Fruit fly (Drosophila melanogaster) whole organism, embryonic: Measurements from ENCODE around the gene CG5644.

Experiments used
- Asciz ChIP-seq: fragments of 200-800 bp; sonication (Bioruptor generic); optimal IDR thresholded peaks from 2 replicates; lab custom pipeline; 2017; ENCODE audit warnings: missing biosample characterization, mild to moderate bottlenecking, missing genetic modification characterization, missing genetic modification reagents
- Bgb ChIP-seq: fragments of 200-800 bp; sonication (Bioruptor generic); IDR thresholded peaks from 2 replicates; pipeline ENCODE4 v1.3.6; 2022; ENCODE audit warnings: missing biosample characterization, missing genetic modification characterization; ENCODE audit not compliant: partially characterized antibody
- CG10267 ChIP-seq: fragments of 200-800 bp; sonication (Bioruptor generic); optimal IDR thresholded peaks from 2 replicates; lab custom pipeline; 2018; ENCODE audit warnings: missing biosample characterization, mild to moderate bottlenecking, missing genetic modification characterization, moderate library complexity
- CG10321 ChIP-seq: fragments of 200-800 bp; sonication (Bioruptor generic); IDR thresholded peaks from 2 replicates; pipeline ENCODE4 v1.3.6; 2022; ENCODE audit warnings: missing biosample characterization, missing genetic modification characterization
- CG11398 ChIP-seq: fragments of 200-800 bp; sonication (Bioruptor generic); optimal IDR thresholded peaks from 2 replicates; lab custom pipeline; 2016; ENCODE audit warnings: missing biosample characterization, missing genetic modification characterization
- CG11723 ChIP-seq: fragments of 200-800 bp; sonication (Bioruptor generic); optimal IDR thresholded peaks from 2 replicates; lab custom pipeline; 2017; ENCODE audit warnings: missing biosample characterization, mild to moderate bottlenecking, missing genetic modification characterization
- CG12104 ChIP-seq: fragments of 200-800 bp; sonication (Bioruptor generic); optimal IDR thresholded peaks from 3 replicates; lab custom pipeline; 2016; ENCODE audit warnings: missing biosample characterization, missing genetic modification characterization
- CG12299 ChIP-seq: fragments of 200-800 bp; sonication (Bioruptor generic); optimal IDR thresholded peaks from 2 replicates; lab custom pipeline; 2018; ENCODE audit warnings: missing biosample characterization, mild to moderate bottlenecking, missing genetic modification characterization
- CG12659 ChIP-seq: fragments of 200-800 bp; sonication (Bioruptor generic); optimal IDR thresholded peaks from 3 replicates; lab custom pipeline; 2017; ENCODE audit warnings: mild to moderate bottlenecking, missing biosample characterization, missing genetic modification reagents, missing genetic modification characterization
- CG14667 ChIP-seq: fragments of 200-800 bp; sonication (Bioruptor generic); IDR thresholded peaks from 2 replicates; pipeline ENCODE4 v1.3.6; 2022; ENCODE audit warnings: missing biosample characterization, missing genetic modification characterization
- CG14965 ChIP-seq: fragments of 200-800 bp; sonication (Bioruptor generic); optimal IDR thresholded peaks from 2 replicates; lab custom pipeline; 2016; ENCODE audit warnings: missing biosample characterization, missing genetic modification characterization, borderline replicate concordance
- CG15479 ChIP-seq: fragments of 200-800 bp; sonication (Bioruptor generic); optimal IDR thresholded peaks from 3 replicates; lab custom pipeline; 2019; ENCODE audit warnings: missing biosample characterization, mild to moderate bottlenecking, missing genetic modification characterization, moderate library complexity
- CG1602 ChIP-seq: fragments of 200-800 bp; sonication (Bioruptor generic); optimal IDR thresholded peaks from 3 replicates; lab custom pipeline; 2016; ENCODE audit warnings: missing biosample characterization, missing genetic modification characterization
- CG16813 ChIP-seq: fragments of 200-800 bp; sonication (Bioruptor generic); IDR thresholded peaks from 3 replicates; pipeline ENCODE4 v1.3.6; 2022; ENCODE audit warnings: missing biosample characterization, missing genetic modification characterization; ENCODE audit not compliant: partially characterized antibody
- CG18476 ChIP-seq: fragments of 200-800 bp; sonication (Bioruptor generic); optimal IDR thresholded peaks from 2 replicates; lab custom pipeline; 2016; ENCODE audit warnings: missing biosample characterization, mild to moderate bottlenecking, missing genetic modification characterization
- CG31441 ChIP-seq: fragments of 200-800 bp; sonication (Bioruptor generic); IDR thresholded peaks from 2 replicates; pipeline ENCODE4 v1.3.6; 2022; ENCODE audit warnings: missing biosample characterization, missing genetic modification characterization
- CG6254 ChIP-seq: fragments of 200-800 bp; sonication (Bioruptor generic); optimal IDR thresholded peaks from 3 replicates; lab custom pipeline; 2017; ENCODE audit warnings: mild to moderate bottlenecking, missing biosample characterization, missing genetic modification reagents, missing genetic modification characterization
- CG6689 ChIP-seq: fragments of 200-800 bp; sonication (Bioruptor generic); IDR thresholded peaks from 2 replicates; pipeline ENCODE4 v1.3.6; 2022; ENCODE audit warnings: missing biosample characterization, missing genetic modification characterization
- CG7987 ChIP-seq: fragments of 200-800 bp; sonication (Bioruptor generic); optimal IDR thresholded peaks from 2 replicates; lab custom pipeline; 2018; ENCODE audit warnings: missing biosample characterization, mild to moderate bottlenecking, missing genetic modification characterization, moderate library complexity
- CG8388 ChIP-seq: fragments of 200-800 bp; sonication (Bioruptor generic); optimal IDR thresholded peaks from 2 replicates; lab custom pipeline; 2019; ENCODE audit warnings: missing biosample characterization, mild to moderate bottlenecking, missing genetic modification characterization, moderate library complexity
- CG9876 ChIP-seq: fragments of 200-800 bp; sonication (Bioruptor generic); optimal IDR thresholded peaks from 2 replicates; lab custom pipeline; 2016; ENCODE audit warnings: missing biosample characterization, missing genetic modification characterization
- CG9932 ChIP-seq: fragments of 200-800 bp; sonication (Bioruptor generic); IDR thresholded peaks from 2 replicates; pipeline ENCODE4 v1.3.6; 2022; ENCODE audit warnings: missing biosample characterization, missing genetic modification characterization
- Elba2 ChIP-seq: fragments of 200-800 bp; sonication (Bioruptor generic); optimal IDR thresholded peaks from 3 replicates; lab custom pipeline; 2016; ENCODE audit warnings: missing biosample characterization, missing genetic modification characterization
- Ets65A ChIP-seq: fragments of 200-800 bp; sonication (Bioruptor generic); peaks from one replicate; lab custom pipeline; 2016; ENCODE audit warnings: missing biosample characterization, missing genetic modification characterization
- Hr39 ChIP-seq: fragments of >200 bp; optimal IDR thresholded peaks from 2 replicates; lab custom pipeline; 2017
- Med ChIP-seq: fragments of 200-800 bp; sonication (Bioruptor generic); peaks from one replicate; lab custom pipeline; 2016; ENCODE audit warnings: missing biosample characterization, missing genetic modification characterization, mild to moderate bottlenecking, inconsistent platforms, moderate library complexity
- Meics ChIP-seq: fragments of 200-800 bp; sonication (Bioruptor generic); optimal IDR thresholded peaks from 2 replicates; lab custom pipeline; 2017; ENCODE audit warnings: missing biosample characterization, mild to moderate bottlenecking, missing genetic modification characterization
- PHDP ChIP-seq: fragments of 200-800 bp; sonication (Bioruptor generic); optimal IDR thresholded peaks from 3 replicates; lab custom pipeline; 2018; ENCODE audit warnings: missing biosample characterization, mild to moderate bottlenecking, missing genetic modification characterization, moderate library complexity
- Pdp1 ChIP-seq, 2 experiments: fragments of 200-800 bp; sonication (Bioruptor generic); optimal IDR thresholded peaks; 3 replicates each; lab custom pipeline; 2016; ENCODE audit warnings: missing biosample characterization in 2 of 2, missing genetic modification characterization in 2 of 2, mild to moderate bottlenecking in 1 of 2, moderate library complexity in 1 of 2
- Poxn ChIP-seq: fragments of 200-800 bp; sonication (Bioruptor generic); IDR thresholded peaks from 2 replicates; pipeline ENCODE4 v1.3.6; 2022; ENCODE audit warnings: missing biosample characterization, missing genetic modification characterization
- Rx ChIP-seq: fragments of 200-800 bp; sonication (Bioruptor generic); IDR thresholded peaks from 2 replicates; pipeline ENCODE4 v1.3.6; 2022; ENCODE audit warnings: missing biosample characterization, missing genetic modification characterization
- Scr ChIP-seq: fragments of 200-800 bp; sonication (Bioruptor generic); IDR thresholded peaks from 2 replicates; pipeline ENCODE4 v1.3.6; 2022; ENCODE audit warnings: missing biosample characterization, missing genetic modification characterization; ENCODE audit not compliant: partially characterized antibody
- al ChIP-seq: fragments of 200-800 bp; sonication (Bioruptor generic); IDR thresholded peaks from 2 replicates; pipeline ENCODE4 v1.3.6; 2022; ENCODE audit warnings: missing biosample characterization, missing genetic modification characterization
- bcd ChIP-seq: fragments of 200-800 bp; sonication (Bioruptor generic); optimal IDR thresholded peaks from 2 replicates; lab custom pipeline; 2017; ENCODE audit warnings: missing biosample characterization, mild to moderate bottlenecking, missing genetic modification characterization
- bsh ChIP-seq, 2 experiments: fragments of 200-800 bp; sonication (Bioruptor generic); optimal IDR thresholded peaks; 2 replicates each; lab custom pipeline; 2017 to 2018; ENCODE audit warnings: mild to moderate bottlenecking in 2 of 2, missing biosample characterization in 2 of 2, missing genetic modification characterization in 2 of 2, moderate library complexity in 1 of 2
- dysf ChIP-seq: fragments of 200-800 bp; sonication (Bioruptor generic); IDR thresholded peaks from 3 replicates; pipeline ENCODE4 v1.3.6; 2022; ENCODE audit warnings: missing biosample characterization, missing genetic modification characterization
- eve ChIP-seq, 2 experiments: fragments of >200 bp; optimal IDR thresholded peaks; 2 replicates each; lab custom pipeline; 2017; ENCODE audit warnings: missing biosample characterization in 2 of 2, missing genetic modification characterization in 2 of 2
- ftz-f1 ChIP-seq: fragments of 200-800 bp; sonication (Bioruptor generic); optimal IDR thresholded peaks from 2 replicates; lab custom pipeline; 2016; ENCODE audit warnings: missing biosample characterization, missing genetic modification characterization
- gro ChIP-seq: fragments of 200-800 bp; sonication (Bioruptor generic); optimal IDR thresholded peaks from 2 replicates; lab custom pipeline; 2016; ENCODE audit warnings: missing biosample characterization, missing genetic modification characterization
- gsb ChIP-seq: fragments of 200-800 bp; sonication (Bioruptor generic); IDR thresholded peaks from 2 replicates; pipeline ENCODE4 v1.3.6; 2022; ENCODE audit warnings: missing biosample characterization, missing genetic modification characterization
- insv ChIP-seq, 2 experiments: fragments of 200-800 bp; sonication (Bioruptor generic); optimal IDR thresholded peaks; 3 replicates each; lab custom pipeline; 2016 to 2018; ENCODE audit warnings: missing biosample characterization in 2 of 2, missing genetic modification characterization in 2 of 2
- luna ChIP-seq: fragments of 200-800 bp; sonication (Bioruptor generic); optimal IDR thresholded peaks from 2 replicates; lab custom pipeline; 2016; ENCODE audit warnings: missing biosample characterization, missing genetic modification characterization
- pita ChIP-seq: fragments of 200-800 bp; sonication (Bioruptor generic); optimal IDR thresholded peaks from 2 replicates; lab custom pipeline; 2017; ENCODE audit warnings: missing biosample characterization, mild to moderate bottlenecking, missing genetic modification characterization
- salm ChIP-seq: fragments of 200-800 bp; sonication (Bioruptor generic); optimal IDR thresholded peaks from 2 replicates; lab custom pipeline; 2018; ENCODE audit warnings: missing biosample characterization, mild to moderate bottlenecking, missing genetic modification characterization
- ssp ChIP-seq: fragments of 200-800 bp; sonication (Bioruptor generic); IDR thresholded peaks from 2 replicates; pipeline ENCODE4 v1.3.6; 2022; ENCODE audit warnings: missing biosample characterization, missing genetic modification characterization
- stc ChIP-seq: fragments of 200-800 bp; sonication (Bioruptor generic); IDR thresholded peaks from 2 replicates; pipeline ENCODE4 v1.3.6; 2022; ENCODE audit warnings: missing biosample characterization, missing genetic modification characterization
- ttk ChIP-seq: fragments of 200-800 bp; sonication (Bioruptor generic); IDR thresholded peaks from 2 replicates; pipeline ENCODE4 v2.1.2; 2022; ENCODE audit warnings: missing biosample characterization, missing genetic modification characterization
- twi ChIP-seq: fragments of 200-800 bp; optimal IDR thresholded peaks from 2 replicates; lab custom pipeline; 2019; ENCODE audit warnings: missing biosample characterization, mild to moderate bottlenecking, missing genetic modification characterization, moderate library complexity
- wek ChIP-seq: fragments of 200-800 bp; sonication (Bioruptor generic); optimal IDR thresholded peaks from 3 replicates; lab custom pipeline; 2018; ENCODE audit warnings: missing biosample characterization, mild to moderate bottlenecking, missing genetic modification characterization, moderate library complexity

Gene CG5644

dm6 chr3L:9011485-9012389, 32.1 kb upstream of the CG5644 start (continued):
- TF ChIP-seq bcd (GFP tag; lab: Kevin White, UChicago), result peak; percentile 63
- no peak for TF ChIP-seq Poxn
- no peak for TF ChIP-seq Hr39 (lab: Kevin White, UChicago)
- peak; percentile 85 for TF ChIP-seq CG6689 (GFP tag; lab: Robert Waterston, UW)
- peak; percentile 63 for TF ChIP-seq CG18476
- no peak for TF ChIP-seq PHDP (tag; lab: Kevin White, UChicago)
- peak; percentile 60 for TF ChIP-seq Asciz (GFP tag; lab: Kevin White, UChicago)
- TF ChIP-seq CG12104, result peak; percentile 21
- TF ChIP-seq CG7987 (GFP tag; lab: Kevin White, UChicago), result no peak
- peak; percentile 66; the same call in 1 of the 2 replicates for TF ChIP-seq CG31441 (GFP tag; lab: Robert Waterston, UW)
- peak; percentile 83 for TF ChIP-seq CG6254 (GFP tag; lab: Kevin White, UChicago)
- peak; percentile 75 for TF ChIP-seq ttk (GFP tag; lab: Robert Waterston, UW)
- TF ChIP-seq Bgb (GFP tag; lab: Robert Waterston, UW), result no peak
- no peak for TF ChIP-seq gsb (GFP tag; lab: Robert Waterston, UW)
- TF ChIP-seq Rx (GFP tag; lab: Robert Waterston, UW), result peak; percentile 71
- TF ChIP-seq Ets65A (GFP tag; lab: Kevin White, UChicago), result peak; percentile 98
- TF ChIP-seq salm (tag; lab: Kevin White, UChicago), result peak; percentile 6
- no peak for TF ChIP-seq CG16813 (GFP tag; lab: Robert Waterston, UW)
- TF ChIP-seq CG1602 (GFP tag; lab: Kevin White, UChicago), result peak; percentile 66
- TF ChIP-seq bsh (GFP tag; optimal IDR thresholded peaks at IDR 0.05; lab: Kevin White, UChicago), result peak in 1 of 2 experiments; percentile 86
- no peak for TF ChIP-seq CG9932 (GFP tag; lab: Robert Waterston, UW)
- no peak for TF ChIP-seq wek (GFP tag; lab: Kevin White, UChicago)
- TF ChIP-seq CG12299, result no peak
- TF ChIP-seq al (GFP tag; lab: Robert Waterston, UW), result no peak
- TF ChIP-seq CG10267 (tag; lab: Kevin White, UChicago), result peak; percentile 84
- TF ChIP-seq luna (GFP tag; lab: Kevin White, UChicago), result no peak
- TF ChIP-seq Meics (GFP tag; lab: Kevin White, UChicago), result no peak
- peak; percentile 16 for TF ChIP-seq CG11398 (GFP tag; lab: Kevin White, UChicago)
- peak; percentile 24 for TF ChIP-seq CG14965
- TF ChIP-seq stc, result peak; percentile 42; the same call in 1 of the 2 replicates
- no peak for TF ChIP-seq ftz-f1 (GFP tag; lab: Kevin White, UChicago)
- TF ChIP-seq CG8388, result peak; percentile 78
- no peak for TF ChIP-seq pita (GFP tag; lab: Kevin White, UChicago)
- TF ChIP-seq CG9876 (GFP tag; lab: Kevin White, UChicago), result peak; percentile 11
- TF ChIP-seq CG11723, result peak; percentile 42
- peak; percentile 74 for TF ChIP-seq ssp (GFP tag; lab: Robert Waterston, UW)
- peak; percentile 55; the same call in 1 of the 3 replicates for TF ChIP-seq dysf (GFP tag; lab: Robert Waterston, UW)
- TF ChIP-seq CG14667 (GFP tag; lab: Robert Waterston, UW), result peak; percentile 79
- TF ChIP-seq eve (GFP tag; optimal IDR thresholded peaks at IDR 0.05; lab: Kevin White, UChicago), result peak in 1 of 2 experiments; percentile 44
- peak; percentile 70 to 78 for TF ChIP-seq Pdp1 (GFP tag; optimal IDR thresholded peaks at IDR 0.05; lab: Kevin White, UChicago)
- TF ChIP-seq Scr, result no peak
- peak; percentile 98 for TF ChIP-seq twi (tag; lab: Kevin White, UChicago)
- no peak for TF ChIP-seq gro
- TF ChIP-seq insv (GFP tag; optimal IDR thresholded peaks at IDR 0.05; lab: Kevin White, UChicago), result no peak
- TF ChIP-seq Elba2 (GFP tag; lab: Kevin White, UChicago), result peak; percentile 24
- TF ChIP-seq CG10321 (GFP tag; lab: Robert Waterston, UW), result no peak
- TF ChIP-seq CG15479 (GFP tag; lab: Kevin White, UChicago), result no peak
- TF ChIP-seq Med (GFP tag; lab: Kevin White, UChicago), result peak; percentile 85
- TF ChIP-seq CG12659 (GFP tag; lab: Kevin White, UChicago), result no peak
